Worm (Caenorhabditis elegans) whole organism, L1 larva: ENCODE measurements around the gene twk-9.

Experiments used
- irx-1 ChIP-seq: sonication (generic microtip); optimal IDR thresholded peaks from 2 replicates; lab custom pipeline; 2016; ENCODE audit warnings: missing genetic modification characterization, missing compliant biosample characterization
- pqm-1 ChIP-seq: sonication (generic microtip); optimal IDR thresholded peaks from 3 replicates; lab custom pipeline; 2017; ENCODE audit warnings: missing biosample characterization, missing genetic modification characterization
- skn-1 ChIP-seq: fragments of 150-350 bp; optimal IDR thresholded peaks from 2 replicates; lab custom pipeline; 2014; ENCODE audit warnings: missing biosample characterization, missing genetic modification characterization

DNA sequence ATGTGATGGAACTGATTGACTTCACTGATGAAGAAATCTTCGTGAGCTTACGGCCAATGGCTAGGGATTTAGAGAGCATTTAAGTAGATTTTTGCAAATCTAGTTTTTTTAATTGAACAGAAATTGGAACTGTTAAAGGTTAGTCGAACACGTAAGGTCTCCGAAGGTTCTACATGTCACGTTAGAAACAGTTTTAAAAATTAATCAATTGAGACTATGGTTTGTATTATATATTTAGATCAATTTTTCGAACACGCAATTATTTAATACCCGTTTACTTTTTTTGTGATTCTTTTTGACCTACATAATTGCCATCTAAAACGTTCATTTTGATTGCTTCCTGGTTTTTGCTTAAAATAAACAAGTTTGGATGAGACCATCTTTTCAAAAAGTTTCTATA is 51.9 kb downstream of the twk-9 start, which contains the start of gene C28D4.4:
- TF ChIP-seq skn-1 (tag; lab: Kevin White, UChicago) = no peak
- TF ChIP-seq pqm-1 (tag; lab: Kevin White, UChicago) = no peak
- TF ChIP-seq irx-1 (tag; lab: Kevin White, UChicago) = no peak
